Fruit fly (Drosophila melanogaster) whole organism: ENCODE measurements around the gene Usp14.

Experiments
- CG8478 ChIP-seq: fragments of >200 bp; optimal IDR thresholded peaks from 2 replicates; lab custom pipeline; 2018; ENCODE audit warnings: inconsistent platforms
- Dll ChIP-seq: fragments of >200 bp; optimal IDR thresholded peaks from 2 replicates; lab custom pipeline; 2017
- EcR ChIP-seq, 2 experiments: fragments of >200 bp; optimal IDR thresholded peaks; 2 replicates each; lab custom pipeline; 2017; ENCODE audit warnings: missing biosample characterization in 2 of 2, missing genetic modification characterization in 2 of 2, missing genetic modification reagents in 2 of 2
- pan ChIP-seq: fragments of >200 bp; optimal IDR thresholded peaks from 2 replicates; lab custom pipeline; 2017
- psq ChIP-seq: fragments of >200 bp; optimal IDR thresholded peaks from 2 replicates; lab custom pipeline; 2017
- usp ChIP-seq: fragments of >200 bp; optimal IDR thresholded peaks from 2 replicates; lab custom pipeline; 2017; ENCODE audit warnings: missing biosample characterization, missing genetic modification characterization, mixed read lengths

dm6 chr2L:10298306-10298705 lies 15.9 kb downstream of the Usp14 start:
- TF ChIP-seq psq (no peak), usp (GFP tag; lab: Kevin White, UChicago) (no peak), pan (no peak), EcR (GFP tag; optimal IDR thresholded peaks at IDR 0.05; lab: Kevin White, UChicago) (no peak), Dll (lab: Kevin White, UChicago) (no peak), CG8478 (lab: Kevin White, UChicago) (no peak)
